Fruit fly (Drosophila melanogaster) whole organism: ENCODE measurements around the gene Ir8a.

Experiments used
- CG8478 ChIP-seq: fragments of >200 bp; optimal IDR thresholded peaks from 2 replicates; lab custom pipeline; 2018; ENCODE audit warnings: inconsistent platforms
- Dll ChIP-seq: fragments of >200 bp; optimal IDR thresholded peaks from 2 replicates; lab custom pipeline; 2017
- pan ChIP-seq: fragments of >200 bp; optimal IDR thresholded peaks from 2 replicates; lab custom pipeline; 2017
- psq ChIP-seq: fragments of >200 bp; optimal IDR thresholded peaks from 2 replicates; lab custom pipeline; 2017
- usp ChIP-seq: fragments of >200 bp; optimal IDR thresholded peaks from 2 replicates; lab custom pipeline; 2017; ENCODE audit warnings: missing biosample characterization, missing genetic modification characterization, mixed read lengths

dm6 chrX:9191357-9191756 lies 45.0 kb downstream of the Ir8a start, which contains the start of gene CG12057:
- TF ChIP-seq CG8478 (lab: Kevin White, UChicago): no peak
- TF ChIP-seq pan: no peak
- TF ChIP-seq Dll (lab: Kevin White, UChicago): no peak
- no peak for TF ChIP-seq psq (lab: Kevin White, UChicago)
- no peak for TF ChIP-seq usp (GFP tag; lab: Kevin White, UChicago)
